Worm (Caenorhabditis elegans) whole organism, L1 larva: ENCODE measurements around the gene C45B11.6.

Source experiments
- C04F5.9 ChIP-seq: sonication (generic microtip); optimal IDR thresholded peaks from 2 replicates; lab custom pipeline; 2016; ENCODE audit warnings: missing genetic modification characterization, missing compliant biosample characterization
- C16A3.4 ChIP-seq: fragments of 150-350 bp; optimal IDR thresholded peaks from 2 replicates; lab custom pipeline; 2014; ENCODE audit warnings: missing biosample characterization, missing genetic modification characterization
- C34B4.2 ChIP-seq: sonication (generic microtip); optimal IDR thresholded peaks from 2 replicates; lab custom pipeline; 2017; ENCODE audit warnings: mild to moderate bottlenecking, missing genetic modification characterization, missing compliant biosample characterization
- aha-1 ChIP-seq: fragments of 150-350 bp; optimal IDR thresholded peaks from 2 replicates; lab custom pipeline; 2014; ENCODE audit warnings: missing biosample characterization, missing genetic modification characterization
- aly-2 ChIP-seq: fragments of 150-350 bp; optimal IDR thresholded peaks from 2 replicates; lab custom pipeline; 2014; ENCODE audit warnings: missing biosample characterization, missing genetic modification characterization
- blmp-1 ChIP-seq: fragments of 150-350 bp; optimal IDR thresholded peaks from 2 replicates; lab custom pipeline; 2014; ENCODE audit warnings: missing biosample characterization, missing genetic modification characterization
- ceh-63 ChIP-seq: fragments of 200-800 bp; sonication (Bioruptor generic); optimal IDR thresholded peaks from 2 replicates; lab custom pipeline; 2018; ENCODE audit warnings: mild to moderate bottlenecking, missing genetic modification characterization, missing compliant biosample characterization
- ceh-8 ChIP-seq: fragments of 200-800 bp; sonication (Bioruptor generic); optimal IDR thresholded peaks from 2 replicates; lab custom pipeline; 2018; ENCODE audit warnings: mild to moderate bottlenecking, missing genetic modification characterization, moderate library complexity, missing compliant biosample characterization
- ceh-82 ChIP-seq, 3 experiments: fragments of 150-350 bp in 1 of 3; sonication (generic microtip) in 2 of 3; optimal IDR thresholded peaks; 2 replicates each; lab custom pipeline; 2014 to 2017; ENCODE audit warnings: missing biosample characterization in 3 of 3, missing genetic modification characterization in 3 of 3
- dpl-1 ChIP-seq, 3 experiments: fragments of 150-350 bp in 2 of 3; sonication (generic microtip) in 1 of 3; optimal IDR thresholded peaks; 2 replicates each; lab custom pipeline; 2014 to 2017; ENCODE audit warnings: missing biosample characterization in 3 of 3, missing genetic modification characterization in 3 of 3, missing genetic modification reagents in 3 of 3
- dsc-1 ChIP-seq: sonication (generic microtip); optimal IDR thresholded peaks from 2 replicates; lab custom pipeline; 2016; ENCODE audit warnings: mild to moderate bottlenecking, missing genetic modification characterization, missing compliant biosample characterization
- egl-13 ChIP-seq: sonication (generic microtip); optimal IDR thresholded peaks from 2 replicates; lab custom pipeline; 2016; ENCODE audit warnings: missing genotype, missing genetic modification reagents, missing genetic modification characterization, missing compliant biosample characterization
- elt-2 ChIP-seq: sonication (generic microtip); optimal IDR thresholded peaks from 2 replicates; lab custom pipeline; 2016; ENCODE audit warnings: missing genetic modification characterization, mild to moderate bottlenecking, inconsistent platforms, missing compliant biosample characterization, missing genetic modification reagents
- ets-5 ChIP-seq: fragments of 200-800 bp; sonication (Bioruptor generic); IDR thresholded peaks from 2 replicates; pipeline ENCODE4 v1.3.6; 2022; ENCODE audit warnings: missing genetic modification characterization, missing compliant biosample characterization
- fkh-10 ChIP-seq: sonication (generic microtip); optimal IDR thresholded peaks from 2 replicates; lab custom pipeline; 2017; ENCODE audit warnings: missing biosample characterization, missing genetic modification reagents, missing genetic modification characterization
- fkh-8 ChIP-seq: sonication (generic microtip); optimal IDR thresholded peaks from 2 replicates; lab custom pipeline; 2016; ENCODE audit warnings: mild to moderate bottlenecking, missing genetic modification characterization, missing compliant biosample characterization
- hlh-17 ChIP-seq: fragments of 200-800 bp; sonication (Bioruptor generic); optimal IDR thresholded peaks from 2 replicates; lab custom pipeline; 2018; ENCODE audit warnings: missing genetic modification characterization, mild to moderate bottlenecking, missing compliant biosample characterization, moderate library complexity, borderline replicate concordance
- hlh-4 ChIP-seq: sonication (generic microtip); optimal IDR thresholded peaks from 2 replicates; lab custom pipeline; 2016; ENCODE audit warnings: mild to moderate bottlenecking, missing genetic modification characterization, missing compliant biosample characterization
- irx-1 ChIP-seq: sonication (generic microtip); optimal IDR thresholded peaks from 2 replicates; lab custom pipeline; 2016; ENCODE audit warnings: missing genetic modification characterization, missing compliant biosample characterization
- lin-13 ChIP-seq: fragments of 150-350 bp; optimal IDR thresholded peaks from 2 replicates; lab custom pipeline; 2014; ENCODE audit warnings: missing biosample characterization, missing genetic modification reagents, missing genetic modification characterization
- lin-14 ChIP-seq: fragments of 200-800 bp; sonication (Bioruptor generic); optimal IDR thresholded peaks from 2 replicates; lab custom pipeline; 2018; ENCODE audit warnings: mild to moderate bottlenecking, missing genetic modification characterization, moderate library complexity, missing compliant biosample characterization
- lin-15B ChIP-seq: fragments of 150-350 bp; sonication (generic microtip); optimal IDR thresholded peaks from 3 replicates; lab custom pipeline; 2014; ENCODE audit warnings: missing biosample characterization, missing genetic modification characterization
- lin-35 ChIP-seq, 2 experiments: fragments of 150-350 bp; optimal IDR thresholded peaks; 2 replicates each; lab custom pipeline; 2014; ENCODE audit warnings: missing biosample characterization in 2 of 2, missing genetic modification characterization in 2 of 2, missing genetic modification reagents in 2 of 2
- lin-39 ChIP-seq: fragments of 150-350 bp; optimal IDR thresholded peaks from 2 replicates; lab custom pipeline; 2014; ENCODE audit warnings: missing biosample characterization, missing genetic modification reagents, missing genetic modification characterization
- lir-3 ChIP-seq: sonication (generic microtip); optimal IDR thresholded peaks from 2 replicates; lab custom pipeline; 2016; ENCODE audit warnings: mild to moderate bottlenecking, missing genetic modification characterization, moderate library complexity, missing compliant biosample characterization; ENCODE audit not compliant: poor library complexity
- lsy-2 ChIP-seq, 2 experiments: fragments of 150-350 bp; optimal IDR thresholded peaks; 2 replicates each; lab custom pipeline; 2014; ENCODE audit warnings: missing biosample characterization in 2 of 2, missing genetic modification characterization in 2 of 2
- nhr-11 ChIP-seq: fragments of 150-350 bp; optimal IDR thresholded peaks from 2 replicates; lab custom pipeline; 2014; ENCODE audit warnings: missing biosample characterization, missing genetic modification characterization
- nhr-19 ChIP-seq: fragments of 200-800 bp; sonication (Bioruptor generic); conservative IDR thresholded peaks from 2 replicates; pipeline ENCODE4 v1.3.6; 2022; ENCODE audit warnings: missing genetic modification characterization, missing compliant biosample characterization
- nhr-20 ChIP-seq: sonication (generic microtip); optimal IDR thresholded peaks from 2 replicates; lab custom pipeline; 2016; ENCODE audit warnings: mild to moderate bottlenecking, missing genetic modification characterization, missing compliant biosample characterization
- nhr-237 ChIP-seq: fragments of 150-350 bp; optimal IDR thresholded peaks from 2 replicates; lab custom pipeline; 2014; ENCODE audit warnings: missing biosample characterization, missing genetic modification characterization
- nhr-28 ChIP-seq: fragments of 150-350 bp; optimal IDR thresholded peaks from 2 replicates; lab custom pipeline; 2014; ENCODE audit warnings: missing biosample characterization, missing genetic modification characterization
- nhr-76 ChIP-seq: sonication (generic microtip); optimal IDR thresholded peaks from 2 replicates; lab custom pipeline; 2017; ENCODE audit warnings: missing biosample characterization, missing genetic modification characterization
- nhr-85 ChIP-seq: sonication (generic microtip); peaks from one replicate; lab custom pipeline; 2016; ENCODE audit warnings: missing genetic modification characterization, inconsistent platforms, missing compliant biosample characterization
- nhr-90 ChIP-seq: sonication (generic microtip); optimal IDR thresholded peaks from 2 replicates; lab custom pipeline; 2016; ENCODE audit warnings: mild to moderate bottlenecking, missing genetic modification characterization, missing compliant biosample characterization; ENCODE audit not compliant: poor library complexity
- pag-3 ChIP-seq: sonication (generic microtip); optimal IDR thresholded peaks from 2 replicates; lab custom pipeline; 2017; ENCODE audit warnings: missing genetic modification characterization, mild to moderate bottlenecking, missing compliant biosample characterization, antibody characterized with exemption, borderline replicate concordance; ENCODE audit not compliant: insufficient read depth
- rnt-1 ChIP-seq: sonication (generic microtip); optimal IDR thresholded peaks from 2 replicates; lab custom pipeline; 2016; ENCODE audit warnings: mild to moderate bottlenecking, missing genetic modification characterization, moderate library complexity, missing compliant biosample characterization
- snu-23 ChIP-seq: sonication (generic microtip); optimal IDR thresholded peaks from 2 replicates; lab custom pipeline; 2016; ENCODE audit warnings: missing genetic modification characterization, missing compliant biosample characterization
- sox-4 ChIP-seq: sonication (generic microtip); optimal IDR thresholded peaks from 2 replicates; lab custom pipeline; 2016; ENCODE audit warnings: missing genetic modification characterization, missing compliant biosample characterization
- sup-37 ChIP-seq: fragments of 200-800 bp; sonication (Bioruptor generic); optimal IDR thresholded peaks from 2 replicates; lab custom pipeline; 2018; ENCODE audit warnings: mild to moderate bottlenecking, missing genetic modification characterization, missing compliant biosample characterization
- unc-130 ChIP-seq: fragments of 150-350 bp; optimal IDR thresholded peaks from 2 replicates; lab custom pipeline; 2017; ENCODE audit warnings: missing biosample characterization, missing genetic modification characterization, inconsistent platforms
- unc-30 ChIP-seq: sonication (generic microtip); optimal IDR thresholded peaks from 2 replicates; lab custom pipeline; 2017; ENCODE audit warnings: missing biosample characterization, missing genetic modification characterization
- unc-62 ChIP-seq: fragments of 150-350 bp; optimal IDR thresholded peaks from 2 replicates; lab custom pipeline; 2014; ENCODE audit warnings: missing biosample characterization, missing genetic modification reagents, missing genetic modification characterization
- unc-98 ChIP-seq: fragments of 200-800 bp; sonication (Bioruptor generic); IDR thresholded peaks from 2 replicates; pipeline ENCODE4 v1.3.6; 2022; ENCODE audit warnings: missing genetic modification characterization, missing compliant biosample characterization
- vab-15 ChIP-seq: sonication (generic microtip); optimal IDR thresholded peaks from 2 replicates; lab custom pipeline; 2017; ENCODE audit warnings: missing genotype, mild to moderate bottlenecking, missing genetic modification characterization, missing compliant biosample characterization
- zag-1 ChIP-seq: fragments of 150-350 bp; optimal IDR thresholded peaks from 2 replicates; lab custom pipeline; 2014; ENCODE audit warnings: missing biosample characterization, missing genetic modification characterization
- zip-4 ChIP-seq: fragments of 200-800 bp; sonication (Bioruptor generic); optimal IDR thresholded peaks from 2 replicates; lab custom pipeline; 2018; ENCODE audit warnings: mild to moderate bottlenecking, missing genetic modification characterization, moderate library complexity, missing compliant biosample characterization
- ztf-11 ChIP-seq, 2 experiments: sonication (generic microtip); optimal IDR thresholded peaks; 2 replicates each; lab custom pipeline; 2016 to 2017; ENCODE audit warnings: missing genetic modification characterization in 2 of 2, missing biosample characterization in 1 of 2, missing compliant biosample characterization in 1 of 2

Gene C45B11.6

DNA sequence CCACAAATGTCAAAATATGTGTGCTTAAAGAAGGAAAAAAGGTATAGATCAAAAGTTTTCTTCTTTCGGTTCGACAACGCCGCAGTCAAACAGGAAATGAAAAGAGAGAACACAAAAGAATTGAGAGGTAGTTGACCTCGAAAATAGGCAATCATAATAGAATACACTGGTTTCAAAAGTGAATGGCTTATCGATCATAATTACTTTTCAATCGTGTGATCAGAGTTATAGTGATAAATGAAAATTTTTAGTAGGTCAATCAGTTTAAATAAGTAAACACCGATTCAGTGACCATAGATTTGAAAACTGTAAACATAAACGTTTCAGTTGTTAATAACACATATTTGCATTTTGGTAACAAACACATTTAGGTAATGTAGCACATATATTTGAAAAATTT, 26.5 kb downstream of the C45B11.6 start:
- peak; percentile 63 for TF ChIP-seq lin-14 (GFP tag; lab: Kevin White, UChicago)
- peak; percentile 16 for TF ChIP-seq nhr-20
- TF ChIP-seq nhr-237 (tag; lab: Kevin White, UChicago) = no peak
- TF ChIP-seq ceh-8 (GFP tag; lab: Kevin White, UChicago) = no peak
- no peak for TF ChIP-seq sup-37 (GFP tag; lab: Kevin White, UChicago)
- no peak for TF ChIP-seq fkh-10
- TF ChIP-seq pag-3 (tag; lab: Kevin White, UChicago) = no peak
- no peak for TF ChIP-seq hlh-4 (tag; lab: Kevin White, UChicago)
- TF ChIP-seq zip-4 (GFP tag; lab: Kevin White, UChicago) = no peak
- TF ChIP-seq nhr-19 (GFP tag; lab: Robert Waterston, UW) = no peak
- TF ChIP-seq nhr-85 (tag; lab: Kevin White, UChicago) = peak; percentile 73
- TF ChIP-seq ceh-82 (tag; optimal IDR thresholded peaks at IDR 0.05; lab: Kevin White, UChicago) = no peak
- no peak for TF ChIP-seq fkh-8 (tag; lab: Kevin White, UChicago)
- peak; percentile 25 for TF ChIP-seq elt-2 (tag; lab: Kevin White, UChicago)
- no peak for TF ChIP-seq unc-130 (tag; lab: Kevin White, UChicago)
- no peak for TF ChIP-seq zag-1 (tag; lab: Kevin White, UChicago)
- TF ChIP-seq lin-39 (tag; lab: Kevin White, UChicago) = no peak
- no peak for TF ChIP-seq hlh-17
- TF ChIP-seq unc-30 (tag; lab: Kevin White, UChicago) = no peak
- no peak for TF ChIP-seq vab-15 (tag; lab: Kevin White, UChicago)
- TF ChIP-seq ets-5 (GFP tag; lab: Robert Waterston, UW) = no peak
- no peak for TF ChIP-seq lir-3 (tag; lab: Kevin White, UChicago)
- no peak for TF ChIP-seq nhr-11
- TF ChIP-seq C16A3.4 = peak; percentile 20
- peak; percentile 58 for TF ChIP-seq blmp-1 (tag; lab: Kevin White, UChicago)
- no peak for TF ChIP-seq dsc-1
- TF ChIP-seq aly-2 (tag; lab: Kevin White, UChicago) = no peak
- TF ChIP-seq irx-1 (tag; lab: Kevin White, UChicago) = no peak
- TF ChIP-seq nhr-90 (tag; lab: Kevin White, UChicago) = no peak
- TF ChIP-seq lin-35 (GFP tag; optimal IDR thresholded peaks at IDR 0.05; lab: Kevin White, UChicago) = peak in 1 of 2 experiments; percentile 18
- no peak for TF ChIP-seq nhr-76 (tag; lab: Kevin White, UChicago)
- no peak for TF ChIP-seq nhr-28 (tag; lab: Kevin White, UChicago)
- no peak for TF ChIP-seq C34B4.2
- TF ChIP-seq sox-4 (tag; lab: Kevin White, UChicago) = no peak
- TF ChIP-seq egl-13 (tag; lab: Kevin White, UChicago) = no peak
- TF ChIP-seq snu-23 (GFP tag; lab: Kevin White, UChicago) = no peak
- no peak for TF ChIP-seq C04F5.9

DNA sequence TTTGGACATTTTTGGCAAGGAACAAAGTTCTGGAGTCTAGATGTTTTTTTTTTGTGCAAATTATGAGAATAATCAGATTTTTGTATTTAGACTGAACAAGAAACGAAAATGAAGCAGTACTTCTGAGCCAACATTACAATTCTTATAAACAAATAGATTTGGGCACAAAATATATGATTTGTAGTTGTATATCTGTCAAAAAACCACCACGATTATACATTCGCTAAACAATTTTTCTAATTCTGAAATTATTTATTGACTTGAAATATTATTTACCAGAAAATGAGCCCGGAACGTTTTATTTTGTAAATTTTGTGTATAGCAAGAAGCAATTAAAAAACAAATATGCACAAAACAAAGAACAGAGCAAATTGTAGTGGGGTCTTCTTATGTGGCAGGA, 27.6 kb downstream of the C45B11.6 start:
- TF ChIP-seq aly-2 (tag; lab: Kevin White, UChicago) (peak; percentile 95), snu-23 (GFP tag; lab: Kevin White, UChicago) (no peak), nhr-11 (peak; percentile 27), blmp-1 (tag; lab: Kevin White, UChicago) (no peak), nhr-19 (GFP tag; lab: Robert Waterston, UW) (0 out of 2 replicates have a peak, but pooled peaks have one; percentile 2), nhr-90 (tag; lab: Kevin White, UChicago) (no peak), nhr-28 (tag; lab: Kevin White, UChicago) (no peak), fkh-10 (no peak)

DNA sequence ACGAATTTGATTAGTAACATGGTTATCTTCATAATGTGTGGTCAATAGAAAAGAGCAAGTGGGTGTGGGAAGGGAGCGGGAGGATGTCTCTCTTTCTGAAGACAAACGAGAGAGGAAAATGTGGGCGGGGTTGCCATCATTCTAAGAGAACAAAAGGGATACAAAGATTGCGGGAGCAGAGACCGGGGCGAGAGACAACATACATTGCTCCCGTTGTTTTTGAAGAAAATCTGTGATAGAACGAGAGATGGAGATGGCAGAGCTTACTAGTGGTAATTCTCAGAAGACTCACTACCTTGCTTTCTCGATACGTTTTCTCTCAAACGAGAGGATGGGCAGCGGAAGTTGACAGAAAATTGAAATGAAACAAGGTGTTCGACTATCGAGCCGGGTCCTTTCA, 29.5 kb downstream of the C45B11.6 start:
- no peak for TF ChIP-seq unc-62 (GFP tag; lab: Kevin White, UChicago)
- no peak for TF ChIP-seq lin-39 (tag; lab: Kevin White, UChicago)
- TF ChIP-seq elt-2 (tag; lab: Kevin White, UChicago) = no peak
- no peak for TF ChIP-seq egl-13 (tag; lab: Kevin White, UChicago)
- peak; percentile 7 for TF ChIP-seq dsc-1
- peak; percentile 73 for TF ChIP-seq rnt-1 (tag; lab: Kevin White, UChicago)
- no peak for TF ChIP-seq aly-2 (tag; lab: Kevin White, UChicago)
- TF ChIP-seq ztf-11 (tag; optimal IDR thresholded peaks at IDR 0.05; lab: Kevin White, UChicago) = no peak
- TF ChIP-seq ceh-8 (GFP tag; lab: Kevin White, UChicago) = no peak
- no peak for TF ChIP-seq dpl-1 (GFP tag; optimal IDR thresholded peaks at IDR 0.05; lab: Kevin White, UChicago)
- peak; percentile 82 for TF ChIP-seq pag-3 (tag; lab: Kevin White, UChicago)
- no peak for TF ChIP-seq unc-98 (GFP tag; lab: Robert Waterston, UW)
- no peak for TF ChIP-seq lin-13 (GFP tag; lab: Kevin White, UChicago)
- TF ChIP-seq ceh-63 (GFP tag; lab: Kevin White, UChicago) = no peak
- no peak for TF ChIP-seq C16A3.4
- no peak for TF ChIP-seq nhr-28 (tag; lab: Kevin White, UChicago)
- no peak for TF ChIP-seq irx-1 (tag; lab: Kevin White, UChicago)
- TF ChIP-seq aha-1 (tag; lab: Kevin White, UChicago) = no peak
- no peak for TF ChIP-seq lin-15B
- peak in 1 of 2 experiments; percentile 36 for TF ChIP-seq lsy-2 (tag; optimal IDR thresholded peaks at IDR 0.05; lab: Kevin White, UChicago)
